Worm (Caenorhabditis elegans): ENCODE results near the gene clec-213.

ce11 chrV:7651757-7652156 is 46.8 kb downstream of the clec-213 start, which contains the start of gene srh-234:
- TF ChIP-seq ceh-16 (tag; optimal IDR thresholded peaks at IDR 0.05) (no peak), unc-62 (GFP tag; optimal IDR thresholded peaks at IDR 0.05) (no peak), aly-2 (tag; optimal IDR thresholded peaks at IDR 0.05) (no peak), snpc-4 (tag; optimal IDR thresholded peaks at IDR 0.05) (no peak), zag-1 (tag; optimal IDR thresholded peaks at IDR 0.05) (no peak), nhr-11 (tag; optimal IDR thresholded peaks at IDR 0.05) (no peak), elt-3 (tag; optimal IDR thresholded peaks at IDR 0.05) (no peak), nhr-77 (tag; optimal IDR thresholded peaks at IDR 0.05) (no peak), nfya-1 (tag; optimal IDR thresholded peaks at IDR 0.05; ENCODE audit: insufficient read depth) (no peak), ama-1 (optimal IDR thresholded peaks at IDR 0.05) (no peak), nhr-76 (tag; optimal IDR thresholded peaks at IDR 0.05) (no peak), nhr-25 (tag; optimal IDR thresholded peaks at IDR 0.05) (no peak), pha-4 (tag; optimal IDR thresholded peaks at IDR 0.05) (no peak)
